Worm (Caenorhabditis elegans) whole organism, late embryonic: Measurements from ENCODE around the gene R11D1.4.

Experiments used
- C08G9.2 ChIP-seq: sonication (generic microtip); optimal IDR thresholded peaks from 2 replicates; lab custom pipeline; 2016; ENCODE audit warnings: mild to moderate bottlenecking, missing genetic modification characterization, moderate library complexity, missing compliant biosample characterization
- C38D4.7 ChIP-seq: fragments of 200-800 bp; sonication (Bioruptor generic); optimal IDR thresholded peaks from 2 replicates; lab custom pipeline; 2018; ENCODE audit warnings: mild to moderate bottlenecking, missing genetic modification characterization, moderate library complexity, missing compliant biosample characterization
- F13H6.1 ChIP-seq: sonication (generic microtip); optimal IDR thresholded peaks from 2 replicates; lab custom pipeline; 2016; ENCODE audit warnings: missing genetic modification characterization, missing compliant biosample characterization
- K02D7.2 ChIP-seq: sonication (generic microtip); optimal IDR thresholded peaks from 2 replicates; lab custom pipeline; 2017; ENCODE audit warnings: mild to moderate bottlenecking, missing genetic modification characterization, missing compliant biosample characterization
- K09A11.1 ChIP-seq: sonication (generic microtip); optimal IDR thresholded peaks from 2 replicates; lab custom pipeline; 2017; ENCODE audit warnings: antibody characterized with exemption, mild to moderate bottlenecking, missing genetic modification characterization, missing compliant biosample characterization; ENCODE audit not compliant: insufficient read depth
- ahr-1 ChIP-seq: sonication (generic microtip); optimal IDR thresholded peaks from 2 replicates; lab custom pipeline; 2016; ENCODE audit warnings: missing genetic modification characterization, missing compliant biosample characterization
- ama-1 ChIP-seq: fragments of 150-350 bp; optimal IDR thresholded peaks from 2 replicates; lab custom pipeline; 2014
- ceh-31 ChIP-seq: sonication (generic microtip); optimal IDR thresholded peaks from 2 replicates; lab custom pipeline; 2016; ENCODE audit warnings: missing genetic modification characterization, missing compliant biosample characterization
- ceh-48 ChIP-seq: sonication (generic microtip); optimal IDR thresholded peaks from 2 replicates; lab custom pipeline; 2016; ENCODE audit warnings: missing genetic modification characterization, inconsistent platforms, missing compliant biosample characterization
- che-1 ChIP-seq: sonication (generic microtip); optimal IDR thresholded peaks from 2 replicates; lab custom pipeline; 2016; ENCODE audit warnings: mild to moderate bottlenecking, missing genetic modification characterization, missing compliant biosample characterization
- dmd-4 ChIP-seq: sonication (generic microtip); optimal IDR thresholded peaks from 2 replicates; lab custom pipeline; 2016; ENCODE audit warnings: borderline replicate concordance, missing genetic modification characterization, missing compliant biosample characterization
- dve-1 ChIP-seq: sonication (generic microtip); optimal IDR thresholded peaks from 2 replicates; lab custom pipeline; 2017; ENCODE audit warnings: antibody characterized with exemption, mild to moderate bottlenecking, missing genetic modification characterization, missing compliant biosample characterization
- elt-2 ChIP-seq: sonication (generic microtip); optimal IDR thresholded peaks from 2 replicates; lab custom pipeline; 2016; ENCODE audit warnings: missing genetic modification reagents, missing genetic modification characterization, missing compliant biosample characterization
- elt-4 ChIP-seq: sonication (generic microtip); optimal IDR thresholded peaks from 2 replicates; lab custom pipeline; 2016; ENCODE audit warnings: missing genetic modification characterization, missing compliant biosample characterization
- ets-4 ChIP-seq: sonication (generic microtip); optimal IDR thresholded peaks from 2 replicates; lab custom pipeline; 2016; ENCODE audit warnings: missing genetic modification characterization, missing compliant biosample characterization
- fkh-10 ChIP-seq: fragments of 150-350 bp; optimal IDR thresholded peaks from 2 replicates; lab custom pipeline; 2014; ENCODE audit warnings: missing biosample characterization, missing genetic modification reagents, missing genetic modification characterization
- gmeb-2 ChIP-seq: sonication (generic microtip); optimal IDR thresholded peaks from 2 replicates; lab custom pipeline; 2016; ENCODE audit warnings: missing genetic modification characterization, inconsistent platforms, missing compliant biosample characterization
- hlh-30 ChIP-seq: sonication (generic microtip); optimal IDR thresholded peaks from 2 replicates; lab custom pipeline; 2017; ENCODE audit warnings: antibody characterized with exemption, missing genetic modification characterization, missing compliant biosample characterization; ENCODE audit not compliant: insufficient read depth
- hlh-6 ChIP-seq: sonication (generic microtip); optimal IDR thresholded peaks from 2 replicates; lab custom pipeline; 2016; ENCODE audit warnings: missing genotype, missing genetic modification characterization, missing compliant biosample characterization
- hlh-8 ChIP-seq: sonication (generic microtip); optimal IDR thresholded peaks from 2 replicates; lab custom pipeline; 2016; ENCODE audit warnings: missing genotype, missing genetic modification characterization, missing compliant biosample characterization
- lim-6 ChIP-seq: sonication (generic microtip); optimal IDR thresholded peaks from 2 replicates; lab custom pipeline; 2016; ENCODE audit warnings: missing genetic modification characterization, missing compliant biosample characterization
- lin-11 ChIP-seq: fragments of 200-800 bp; sonication (Bioruptor generic); optimal IDR thresholded peaks from 2 replicates; lab custom pipeline; 2018; ENCODE audit warnings: mild to moderate bottlenecking, missing genetic modification characterization, missing compliant biosample characterization
- madf-2 ChIP-seq: sonication (generic microtip); optimal IDR thresholded peaks from 2 replicates; lab custom pipeline; 2017; ENCODE audit warnings: missing genetic modification characterization, missing compliant biosample characterization
- nhr-11 ChIP-seq: fragments of 150-350 bp; optimal IDR thresholded peaks from 2 replicates; lab custom pipeline; 2014; ENCODE audit warnings: missing biosample characterization, missing genetic modification characterization
- nhr-232 ChIP-seq: sonication (generic microtip); optimal IDR thresholded peaks from 2 replicates; lab custom pipeline; 2016; ENCODE audit warnings: missing genetic modification characterization, missing compliant biosample characterization
- odd-2 ChIP-seq: sonication (generic microtip); optimal IDR thresholded peaks from 2 replicates; lab custom pipeline; 2017; ENCODE audit warnings: antibody characterized with exemption, mild to moderate bottlenecking, missing genetic modification characterization, missing compliant biosample characterization
- pha-2 ChIP-seq: sonication (generic microtip); optimal IDR thresholded peaks from 2 replicates; lab custom pipeline; 2017; ENCODE audit warnings: mild to moderate bottlenecking, missing genetic modification characterization, missing compliant biosample characterization
- pqm-1 ChIP-seq: sonication (generic microtip); optimal IDR thresholded peaks from 2 replicates; lab custom pipeline; 2016; ENCODE audit warnings: missing genetic modification characterization, missing compliant biosample characterization
- rnt-1 ChIP-seq: sonication (generic microtip); optimal IDR thresholded peaks from 2 replicates; lab custom pipeline; 2016; ENCODE audit warnings: missing genetic modification characterization, missing compliant biosample characterization
- sox-4 ChIP-seq: sonication (generic microtip); optimal IDR thresholded peaks from 2 replicates; lab custom pipeline; 2017; ENCODE audit warnings: mild to moderate bottlenecking, missing genetic modification characterization, inconsistent platforms, missing compliant biosample characterization
- syd-9 ChIP-seq: sonication (generic microtip); optimal IDR thresholded peaks from 2 replicates; lab custom pipeline; 2016; ENCODE audit warnings: mild to moderate bottlenecking, missing genetic modification characterization, moderate library complexity, missing compliant biosample characterization
- unc-3 ChIP-seq, 2 experiments: fragments of 200-800 bp in 1 of 2; sonication (Bioruptor generic) in 1 of 2; sonication (generic microtip) in 1 of 2; conservative IDR thresholded peaks in 1 of 2; optimal IDR thresholded peaks in 1 of 2; 2 replicates each; pipeline versions ENCODE4 v1.3.6 to Lab custom; 2016 to 2022; ENCODE audit warnings: missing compliant biosample characterization in 2 of 2, missing genetic modification characterization in 2 of 2, missing genetic modification reagents in 1 of 2

The R11D1.4 gene

DNA sequence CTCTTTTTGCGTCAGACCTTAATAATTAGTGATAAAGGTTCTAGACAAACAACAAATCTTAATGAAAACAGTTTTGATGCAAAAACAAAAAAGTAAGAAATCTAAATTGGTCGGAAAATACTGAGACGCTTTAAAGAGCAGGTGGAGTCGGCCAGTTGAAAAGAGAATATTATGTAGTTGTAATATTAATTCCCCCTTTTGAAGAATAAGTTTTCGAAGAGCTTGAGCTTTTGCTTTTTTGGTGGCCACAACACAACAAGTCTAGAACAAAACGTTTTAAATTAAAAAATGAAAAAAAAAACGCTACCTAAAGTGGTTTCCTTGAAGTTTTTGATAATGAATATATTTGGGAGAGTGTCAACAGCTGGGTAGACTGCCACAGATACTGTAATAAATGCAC lies 2.4 kb upstream of the R11D1.4 start, which contains the start of gene str-178:
Gene str-178, minus strand, starts transcription at position 101 of the 400 bp plus-strand sequence.
- TF ChIP-seq ama-1 (no peak), odd-2 (tag; lab: Kevin White, UChicago) (no peak), ceh-48 (tag; lab: Kevin White, UChicago) (no peak), hlh-6 (tag; lab: Kevin White, UChicago) (no peak), sox-4 (tag; lab: Kevin White, UChicago) (no peak), unc-3 (GFP tag; conservative IDR thresholded peaks at IDR 0.05; lab: Robert Waterston, UW) (no peak), unc-3 (tag; optimal IDR thresholded peaks at IDR 0.05; lab: Kevin White, UChicago) (no peak), ahr-1 (tag; lab: Kevin White, UChicago) (no peak)
- TF ChIP-seq, all 69 proteins: peak for 0

DNA sequence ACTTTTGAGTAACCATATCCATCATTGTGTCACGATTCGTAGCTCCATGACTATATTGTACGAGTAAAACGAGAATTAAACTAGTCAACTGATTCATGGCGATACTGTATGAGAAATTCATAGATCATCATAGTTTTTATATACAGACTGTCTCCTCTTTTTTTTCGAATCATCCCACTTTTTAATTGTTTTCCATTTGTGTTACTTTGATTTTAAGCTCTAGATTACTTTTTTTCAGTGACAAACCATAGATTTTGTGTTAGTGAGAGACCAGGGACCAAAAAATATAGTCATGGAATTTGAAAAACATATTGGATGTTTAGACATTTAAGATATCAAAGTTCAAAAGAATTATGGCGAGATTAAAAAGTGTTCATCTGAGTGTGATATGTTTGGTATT lies 2.0 kb downstream of the R11D1.4 start, which contains the start of gene R11D1.3:
Gene R11D1.3, minus strand, starts transcription at position 101 of the 400 bp plus-strand sequence.
- TF ChIP-seq K09A11.1 (tag; lab: Kevin White, UChicago): no peak
- TF ChIP-seq nhr-232: no peak
- TF ChIP-seq K02D7.2 (tag; lab: Kevin White, UChicago): no peak
- no peak for TF ChIP-seq gmeb-2
- no peak for TF ChIP-seq hlh-30 (tag; lab: Kevin White, UChicago)
- TF ChIP-seq ceh-48 (tag; lab: Kevin White, UChicago): no peak
- no peak for TF ChIP-seq ama-1
- no peak for TF ChIP-seq che-1 (tag; lab: Kevin White, UChicago)
- TF ChIP-seq hlh-6 (tag; lab: Kevin White, UChicago): no peak
- no peak for TF ChIP-seq ceh-31 (tag; lab: Kevin White, UChicago)
- no peak for TF ChIP-seq elt-4 (tag; lab: Kevin White, UChicago)

DNA sequence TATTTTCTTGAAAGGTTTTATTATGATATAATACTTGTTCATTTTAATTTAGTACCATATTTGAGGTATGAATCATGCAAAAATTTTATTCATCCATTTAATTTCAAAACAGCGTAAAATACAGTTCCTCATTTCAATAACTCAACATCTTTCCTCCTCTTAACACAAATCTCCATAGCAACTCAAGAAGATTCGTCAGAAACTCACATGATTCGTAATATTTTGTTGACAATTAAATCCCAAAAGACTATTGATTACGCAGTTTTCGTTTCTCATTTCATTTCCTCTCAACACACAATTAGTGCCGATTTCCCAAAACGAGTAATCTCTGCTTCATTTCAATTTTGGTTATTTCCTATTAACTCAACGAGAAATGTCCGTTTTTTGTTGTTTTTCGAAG lies 5.7 kb downstream of the R11D1.4 start, which contains the start of gene R11D1.2:
Gene R11D1.2, plus strand, starts transcription at position 301 of the 400 bp plus-strand sequence.
- TF ChIP-seq ets-4 (tag; lab: Kevin White, UChicago): no peak
- TF ChIP-seq madf-2 (tag; lab: Kevin White, UChicago): no peak
- TF ChIP-seq F13H6.1: no peak
- TF ChIP-seq sox-4 (tag; lab: Kevin White, UChicago): no peak

DNA sequence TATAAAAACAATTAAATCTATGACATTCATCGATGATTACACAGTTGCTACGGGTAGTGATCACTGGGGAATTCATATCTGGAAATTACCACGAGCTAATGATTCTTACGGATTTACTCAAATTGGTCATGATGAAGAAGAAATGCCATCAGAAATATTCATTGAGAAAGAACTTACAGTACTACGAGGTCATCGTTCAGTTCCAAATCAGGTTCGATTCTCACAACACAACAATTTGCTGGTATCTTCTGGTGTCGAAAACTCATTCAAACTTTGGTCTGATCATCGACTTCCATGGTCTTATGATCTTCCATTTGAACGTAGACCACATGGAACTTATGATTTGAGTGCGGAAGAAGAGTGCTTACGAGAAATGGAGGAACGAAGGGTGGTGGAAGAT lies 7.5 kb downstream of the R11D1.4 start:
- TF ChIP-seq nhr-11 (no peak), lim-6 (tag; lab: Kevin White, UChicago) (no peak), dve-1 (tag; lab: Kevin White, UChicago) (no peak), elt-2 (no peak), nhr-232 (no peak), ceh-48 (tag; lab: Kevin White, UChicago) (no peak), syd-9 (tag; lab: Kevin White, UChicago) (no peak), unc-3 (GFP tag; conservative IDR thresholded peaks at IDR 0.05; lab: Robert Waterston, UW) (no peak), unc-3 (tag; optimal IDR thresholded peaks at IDR 0.05; lab: Kevin White, UChicago) (no peak), pha-2 (tag; lab: Kevin White, UChicago) (no peak), lin-11 (tag; lab: Kevin White, UChicago) (no peak), dmd-4 (tag; lab: Kevin White, UChicago) (no peak)
- TF ChIP-seq, all 69 proteins: peak for 0

DNA sequence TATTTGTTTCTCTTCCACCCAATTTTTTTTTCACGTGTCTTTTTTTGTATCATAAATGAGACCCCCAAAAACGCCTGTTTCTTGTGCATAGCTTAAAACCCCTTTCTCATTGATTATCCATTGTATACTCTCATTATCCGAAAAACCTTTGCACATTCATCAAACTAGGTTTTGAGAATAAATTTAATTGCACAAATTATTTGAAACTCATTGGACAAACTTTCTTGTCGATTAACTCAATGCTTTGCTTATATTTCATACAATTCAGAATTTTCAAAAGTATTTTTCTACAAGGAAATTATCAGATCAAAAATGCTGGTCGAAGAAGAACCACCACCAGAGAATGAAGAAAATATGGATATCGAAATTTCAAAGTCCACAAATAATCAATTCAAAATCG lies 9.9 kb downstream of the R11D1.4 start, which contains the start of gene R11D1.1:
Gene R11D1.1, plus strand, starts transcription at position 301 of the 400 bp plus-strand sequence.
- no peak for TF ChIP-seq unc-3 (GFP tag; conservative IDR thresholded peaks at IDR 0.05; lab: Robert Waterston, UW)
- no peak for TF ChIP-seq unc-3 (tag; optimal IDR thresholded peaks at IDR 0.05; lab: Kevin White, UChicago)
- TF ChIP-seq C08G9.2 (tag; lab: Kevin White, UChicago): no peak
- TF ChIP-seq rnt-1: no peak
- TF ChIP-seq nhr-232: no peak
- no peak for TF ChIP-seq lim-6 (tag; lab: Kevin White, UChicago)
- TF ChIP-seq K09A11.1 (tag; lab: Kevin White, UChicago): no peak
- TF ChIP-seq hlh-8 (tag; lab: Kevin White, UChicago): no peak
- TF ChIP-seq odd-2 (tag; lab: Kevin White, UChicago): no peak
- no peak for TF ChIP-seq K02D7.2 (tag; lab: Kevin White, UChicago)
- no peak for TF ChIP-seq pqm-1 (tag; lab: Kevin White, UChicago)
- TF ChIP-seq gmeb-2: no peak
- no peak for TF ChIP-seq fkh-10
- no peak for TF ChIP-seq C38D4.7 (GFP tag; lab: Kevin White, UChicago)
- TF ChIP-seq sox-4 (tag; lab: Kevin White, UChicago): no peak
- no peak for TF ChIP-seq F13H6.1
